Fruit fly (Drosophila melanogaster): Measurements from ENCODE around the gene tilB.

Gene tilB

dm6 chrX:22455509-22456179 is 6.1 kb downstream of the tilB start, which contains the start of gene Usp2 (continued):
- TF ChIP-seq CG4404 (GFP tag; IDR thresholded peaks at IDR 0.05) (no peak), maf-S (GFP tag; optimal IDR thresholded peaks at IDR 0.05) (no peak), tup (GFP tag; optimal IDR thresholded peaks at IDR 0.05) (no peak), btn (GFP tag; optimal IDR thresholded peaks at IDR 0.05) (no peak), CG2199 (GFP tag; IDR thresholded peaks at IDR 0.05) (no peak), Mes4 (GFP tag; optimal IDR thresholded peaks at IDR 0.05) (no peak), Trl (optimal IDR thresholded peaks at IDR 0.05) (no peak), Trl (GFP tag; optimal IDR thresholded peaks at IDR 0.05) (peak; percentile 8), vnd (GFP tag; IDR thresholded peaks at IDR 0.05; ENCODE audit: partially characterized antibody) (no peak; the same call in 2 of the 3 replicates), CG8359 (GFP tag; optimal IDR thresholded peaks at IDR 0.05; ENCODE audit: borderline replicate concordance) (no peak), nom (GFP tag; optimal IDR thresholded peaks at IDR 0.05) (no peak), B-H1 (GFP tag; IDR thresholded peaks at IDR 0.05) (no peak), Bdp1 (GFP tag; optimal IDR thresholded peaks at IDR 0.05) (no peak), CG1233 (GFP tag; optimal IDR thresholded peaks at IDR 0.05) (no peak), CG2116 (GFP tag; optimal IDR thresholded peaks at IDR 0.05) (peak; percentile 89), fd64A (GFP tag; optimal IDR thresholded peaks at IDR 0.05) (no peak), TFAM (GFP tag; optimal IDR thresholded peaks at IDR 0.05) (no peak), CG12299 (tag; optimal IDR thresholded peaks at IDR 0.05) (no peak), eve (GFP tag; optimal IDR thresholded peaks at IDR 0.05) (no peak), nerfin-1 (tag; optimal IDR thresholded peaks at IDR 0.05) (peak; percentile 42), CG2875 (GFP tag; optimal IDR thresholded peaks at IDR 0.05) (no peak), row (GFP tag; IDR thresholded peaks at IDR 0.05) (peak; percentile 71), Atf3 (GFP tag; optimal IDR thresholded peaks at IDR 0.05) (no peak), CG7839 (tag; optimal IDR thresholded peaks at IDR 0.05) (no peak), CG3838 (GFP tag; optimal IDR thresholded peaks at IDR 0.05) (no peak), exex (tag; optimal IDR thresholded peaks at IDR 0.05) (no peak), CG3065 (GFP tag; optimal IDR thresholded peaks at IDR 0.05) (no peak), CG4820 (GFP tag; optimal IDR thresholded peaks at IDR 0.05) (no peak), pfk (GFP tag; optimal IDR thresholded peaks at IDR 0.05) (no peak), CG13624 (GFP tag; optimal IDR thresholded peaks at IDR 0.05) (no peak), CG7271 (tag; optimal IDR thresholded peaks at IDR 0.05) (no peak), hbn (GFP tag; IDR thresholded peaks at IDR 0.05; ENCODE audit: partially characterized antibody) (no peak), Ptx1 (GFP tag; IDR thresholded peaks at IDR 0.05) (no peak), Hr51 (GFP tag; optimal IDR thresholded peaks at IDR 0.05) (no peak), CG14667 (GFP tag; IDR thresholded peaks at IDR 0.05) (no peak), gcm2 (GFP tag; optimal IDR thresholded peaks at IDR 0.05) (no peak), Mad (GFP tag; optimal IDR thresholded peaks at IDR 0.05) (no peak), org-1 (GFP tag; optimal IDR thresholded peaks at IDR 0.05) (no peak), Atf-2 (GFP tag; optimal IDR thresholded peaks at IDR 0.05) (no peak), crol (GFP tag; IDR thresholded peaks at IDR 0.05) (peak; percentile 74), sd (tag; optimal IDR thresholded peaks at IDR 0.05) (no peak), CG34376 (GFP tag; optimal IDR thresholded peaks at IDR 0.05) (no peak), toy (GFP tag; IDR thresholded peaks at IDR 0.05) (no peak), GATAe (GFP tag; conservative IDR thresholded peaks at IDR 0.05) (no peak), CG6654 (GFP tag; optimal IDR thresholded peaks at IDR 0.05) (no peak), CG1602 (GFP tag; optimal IDR thresholded peaks at IDR 0.05) (no peak), zfh2 (GFP tag; optimal IDR thresholded peaks at IDR 0.05) (peak; percentile 5), Nf-YA (GFP tag; IDR thresholded peaks at IDR 0.05) (no peak), MESR4 (GFP tag; optimal IDR thresholded peaks at IDR 0.05) (no peak), CG11085 (GFP tag; IDR thresholded peaks at IDR 0.05) (no peak), Asciz (GFP tag; optimal IDR thresholded peaks at IDR 0.05) (no peak)
